Worm (Caenorhabditis elegans): ENCODE results near the gene srh-167.
"Not testable (repeated sequence)": the region's sequence is repeated elsewhere in the genome, so short reads cannot be mapped to it uniquely, and the experiment has no call there.

DNA sequence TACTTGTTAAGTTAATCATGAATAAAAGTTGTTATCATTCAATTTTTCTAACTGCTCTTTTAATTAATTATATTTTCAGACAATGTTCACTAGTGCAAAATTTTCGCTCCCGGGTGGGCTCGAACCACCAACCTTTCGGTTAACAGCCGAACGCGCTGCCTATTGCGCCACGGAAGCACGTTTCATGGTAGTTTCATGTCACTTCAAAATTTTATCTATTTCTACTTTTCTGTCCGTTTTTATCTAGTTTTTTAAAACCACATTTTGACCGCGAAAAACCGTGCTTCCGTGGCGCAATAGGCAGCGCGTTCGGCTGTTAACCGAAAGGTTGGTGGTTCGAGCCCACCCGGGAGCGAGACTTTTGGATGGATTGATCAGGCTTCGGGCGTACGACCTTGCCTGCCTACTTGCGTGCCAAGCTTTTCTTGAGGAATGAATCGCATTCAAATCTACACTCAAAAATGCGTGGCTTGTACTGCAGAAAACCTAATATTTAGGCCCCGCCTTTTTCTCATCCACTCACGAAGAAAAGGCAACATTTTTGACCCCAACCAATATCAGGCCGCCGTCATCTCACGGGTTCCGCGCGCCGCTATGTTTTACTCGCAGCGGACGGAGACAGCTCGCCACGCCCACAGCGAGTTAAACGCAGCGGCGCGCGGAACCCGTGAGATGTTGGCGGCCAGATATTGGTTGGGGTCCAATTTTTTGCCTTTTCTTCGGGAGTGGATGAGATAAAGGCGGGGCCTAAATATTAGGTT is 8.2 kb downstream of the srh-167 start:
- TF ChIP-seq jun-1 (tag; optimal IDR thresholded peaks at IDR 0.05); unc-62 (GFP tag; optimal IDR thresholded peaks at IDR 0.05); nhr-11 (tag; optimal IDR thresholded peaks at IDR 0.05); skn-1 (tag; optimal IDR thresholded peaks at IDR 0.05); elt-3 (tag; optimal IDR thresholded peaks at IDR 0.05); nhr-84 (tag; optimal IDR thresholded peaks at IDR 0.05); unc-130 (tag; optimal IDR thresholded peaks at IDR 0.05); tbx-2 (tag; optimal IDR thresholded peaks at IDR 0.05); mep-1 (tag; optimal IDR thresholded peaks at IDR 0.05): not testable (repeated sequence)
- TF ChIP-seq snpc-4 (tag; optimal IDR thresholded peaks at IDR 0.05) = peak; percentile 47
